Fruit fly (Drosophila melanogaster) whole organism, wandering third instar larva: Measurements from ENCODE around the gene ver.
A peak's percentile ranks its signal among the peaks of the same experiment; 100 is the strongest.

Experiments used
- Abd-B ChIP-seq: fragments of >200 bp; optimal IDR thresholded peaks from 2 replicates; lab custom pipeline; 2017; ENCODE audit warnings: missing biosample characterization, missing genetic modification characterization
- CG32264 ChIP-seq: fragments of 200-800 bp; sonication (Bioruptor generic); optimal IDR thresholded peaks from 2 replicates; lab custom pipeline; 2016; ENCODE audit warnings: missing biosample characterization, missing genetic modification characterization
- CG9705 ChIP-seq: fragments of 200-800 bp; sonication (Bioruptor generic); optimal IDR thresholded peaks from 2 replicates; lab custom pipeline; 2018; ENCODE audit warnings: missing biosample characterization, mild to moderate bottlenecking, missing genetic modification characterization
- CrebA ChIP-seq: fragments of 200-800 bp; sonication (Bioruptor generic); optimal IDR thresholded peaks from 2 replicates; lab custom pipeline; 2016; ENCODE audit warnings: missing biosample characterization, mild to moderate bottlenecking, missing genetic modification characterization, borderline replicate concordance
- Dfd ChIP-seq: fragments of >200 bp; optimal IDR thresholded peaks from 2 replicates; lab custom pipeline; 2017; ENCODE audit warnings: missing biosample characterization, missing genetic modification characterization
- Dif ChIP-seq: fragments of 200-275, 200-300 bp; sonication (Bioruptor generic); optimal IDR thresholded peaks from 2 replicates; lab custom pipeline; 2018; ENCODE audit warnings: missing biosample characterization, missing genetic modification characterization; ENCODE audit not compliant: partially characterized antibody
- GATAd ChIP-seq: sonication (Bioruptor generic); optimal IDR thresholded peaks from 2 replicates; lab custom pipeline; 2016; ENCODE audit warnings: missing biosample characterization, missing genetic modification characterization
- HLH106 ChIP-seq: fragments of 200-800 bp; optimal IDR thresholded peaks from 3 replicates; lab custom pipeline; 2019; ENCODE audit warnings: missing biosample characterization, mild to moderate bottlenecking, missing genetic modification characterization, moderate library complexity
- Hnf4 ChIP-seq: fragments of 200-800 bp; sonication (Bioruptor generic); optimal IDR thresholded peaks from 2 replicates; lab custom pipeline; 2016; ENCODE audit warnings: missing biosample characterization, mild to moderate bottlenecking, missing genetic modification characterization
- Hr78 ChIP-seq: fragments of >200 bp; optimal IDR thresholded peaks from 2 replicates; lab custom pipeline; 2017; ENCODE audit warnings: missing biosample characterization, missing genetic modification characterization
- Hr83 ChIP-seq: fragments of 200-300 bp; sonication (Bioruptor generic); optimal IDR thresholded peaks from 2 replicates; lab custom pipeline; 2016; ENCODE audit warnings: missing biosample characterization, mild to moderate bottlenecking, missing genetic modification characterization, moderate library complexity; ENCODE audit not compliant: poor library complexity, severe bottlenecking
- Jra ChIP-seq: sonication (Bioruptor generic); optimal IDR thresholded peaks from 2 replicates; lab custom pipeline; 2016; ENCODE audit warnings: missing biosample characterization, missing genetic modification characterization
- Mio ChIP-seq: sonication (Bioruptor generic); optimal IDR thresholded peaks from 2 replicates; lab custom pipeline; 2016; ENCODE audit warnings: missing biosample characterization, missing genetic modification characterization
- Myc ChIP-seq: fragments of >200 bp; optimal IDR thresholded peaks from 2 replicates; lab custom pipeline; 2017
- N ChIP-seq: fragments of >200 bp; optimal IDR thresholded peaks from 2 replicates; lab custom pipeline; 2018; ENCODE audit warnings: missing biosample characterization, missing external identifiers, missing genetic modification characterization
- OdsH ChIP-seq: fragments of 200-800 bp; sonication (Bioruptor generic); optimal IDR thresholded peaks from 2 replicates; lab custom pipeline; 2016; ENCODE audit warnings: missing biosample characterization, mild to moderate bottlenecking, missing genetic modification characterization
- Rel ChIP-seq, 2 experiments: fragments of 200-800 bp; sonication (Bioruptor generic) in 1 of 2; optimal IDR thresholded peaks; 2 replicates in 1 of 2; 3 replicates in 1 of 2; lab custom pipeline; 2016 to 2019; ENCODE audit warnings: mild to moderate bottlenecking in 2 of 2, missing biosample characterization in 2 of 2, missing genetic modification characterization in 2 of 2, moderate library complexity in 1 of 2
- Sp1 ChIP-seq: fragments of 200-800 bp; sonication (Bioruptor generic); optimal IDR thresholded peaks from 3 replicates; lab custom pipeline; 2019; ENCODE audit warnings: missing biosample characterization, mild to moderate bottlenecking, missing genetic modification characterization, moderate library complexity
- Vsx2 ChIP-seq: fragments of 200-300, 225-300 bp; sonication (Bioruptor generic); optimal IDR thresholded peaks from 2 replicates; lab custom pipeline; 2018; ENCODE audit warnings: missing biosample characterization, missing genetic modification characterization; ENCODE audit not compliant: partially characterized antibody
- br ChIP-seq: fragments of 200-800 bp; sonication (Bioruptor generic); optimal IDR thresholded peaks from 2 replicates; lab custom pipeline; 2016; ENCODE audit warnings: missing biosample characterization, missing genetic modification characterization
- brk ChIP-seq: fragments of 200-800 bp; sonication (Bioruptor generic); optimal IDR thresholded peaks from 2 replicates; lab custom pipeline; 2016; ENCODE audit warnings: missing biosample characterization, mild to moderate bottlenecking, missing genetic modification characterization
- dl ChIP-seq, 2 experiments: fragments of 175-275, 200-275 bp in 1 of 2; fragments of 200-275 bp in 1 of 2; sonication (Bioruptor generic); optimal IDR thresholded peaks; lab custom pipeline; 2018; ENCODE audit warnings: mild to moderate bottlenecking in 2 of 2, missing biosample characterization in 2 of 2, missing genetic modification characterization in 2 of 2, moderate library complexity in 2 of 2; ENCODE audit not compliant: partially characterized antibody in 2 of 2, insufficient read depth in 1 of 2
- dmrt93B ChIP-seq: fragments of 200-800 bp; sonication (Bioruptor generic); optimal IDR thresholded peaks from 2 replicates; lab custom pipeline; 2018; ENCODE audit warnings: missing biosample characterization, mild to moderate bottlenecking, missing genetic modification characterization
- dsf ChIP-seq: sonication (Bioruptor generic); optimal IDR thresholded peaks from 2 replicates; lab custom pipeline; 2016; ENCODE audit warnings: missing biosample characterization, missing genetic modification characterization, borderline replicate concordance
- ey ChIP-seq: fragments of 200-800 bp; sonication (Bioruptor generic); optimal IDR thresholded peaks from 2 replicates; lab custom pipeline; 2016; ENCODE audit warnings: missing biosample characterization, missing genetic modification characterization
- foxo ChIP-seq, 2 experiments: fragments of 200-800 bp; sonication (Bioruptor generic); optimal IDR thresholded peaks; 2 replicates in 1 of 2; 3 replicates in 1 of 2; lab custom pipeline; 2016 to 2017; ENCODE audit warnings: missing biosample characterization in 2 of 2, missing genetic modification characterization in 2 of 2
- fru ChIP-seq: fragments of 200-800 bp; sonication (Bioruptor generic); optimal IDR thresholded peaks from 3 replicates; lab custom pipeline; 2016; ENCODE audit warnings: missing biosample characterization, mild to moderate bottlenecking, missing genetic modification characterization
- h ChIP-seq: fragments of 200-800 bp; sonication (Bioruptor generic); optimal IDR thresholded peaks from 3 replicates; lab custom pipeline; 2016; ENCODE audit warnings: missing biosample characterization, mild to moderate bottlenecking, missing genetic modification characterization
- jim ChIP-seq: fragments of 175-275, 200-325 bp; sonication (Bioruptor generic); optimal IDR thresholded peaks from 2 replicates; lab custom pipeline; 2016; ENCODE audit warnings: missing biosample characterization, mild to moderate bottlenecking, missing genetic modification characterization
- lola ChIP-seq: fragments of >200 bp; optimal IDR thresholded peaks from 2 replicates; lab custom pipeline; 2017; ENCODE audit warnings: missing biosample characterization, missing genetic modification characterization
- pan ChIP-seq: fragments of >200 bp; optimal IDR thresholded peaks from 2 replicates; lab custom pipeline; 2017
- psq ChIP-seq: fragments of 200-800 bp; sonication (Bioruptor generic); optimal IDR thresholded peaks from 3 replicates; lab custom pipeline; 2017; ENCODE audit warnings: missing biosample characterization, mild to moderate bottlenecking, missing genetic modification characterization, moderate library complexity
- rgr ChIP-seq: fragments of 200-800 bp; sonication (Bioruptor generic); optimal IDR thresholded peaks from 3 replicates; lab custom pipeline; 2016; ENCODE audit warnings: missing biosample characterization, mild to moderate bottlenecking, missing genetic modification characterization
- sage ChIP-seq: fragments of 200-800 bp; sonication (Bioruptor generic); optimal IDR thresholded peaks from 2 replicates; lab custom pipeline; 2016; ENCODE audit warnings: missing biosample characterization, mild to moderate bottlenecking, missing genetic modification characterization
- sv ChIP-seq: fragments of 200-800 bp; sonication (Bioruptor generic); optimal IDR thresholded peaks from 3 replicates; lab custom pipeline; 2016; ENCODE audit warnings: missing biosample characterization, missing genetic modification characterization
- tai ChIP-seq: sonication (Bioruptor generic); optimal IDR thresholded peaks from 2 replicates; lab custom pipeline; 2016; ENCODE audit warnings: missing biosample characterization, missing genetic modification characterization
- usp ChIP-seq: fragments of >200 bp; optimal IDR thresholded peaks from 2 replicates; lab custom pipeline; 2017; ENCODE audit warnings: missing biosample characterization, missing genetic modification characterization
- woc ChIP-seq: sonication (Bioruptor generic); optimal IDR thresholded peaks from 2 replicates; lab custom pipeline; 2016; ENCODE audit warnings: missing biosample characterization, mild to moderate bottlenecking, missing genetic modification characterization

Gene ver

DNA sequence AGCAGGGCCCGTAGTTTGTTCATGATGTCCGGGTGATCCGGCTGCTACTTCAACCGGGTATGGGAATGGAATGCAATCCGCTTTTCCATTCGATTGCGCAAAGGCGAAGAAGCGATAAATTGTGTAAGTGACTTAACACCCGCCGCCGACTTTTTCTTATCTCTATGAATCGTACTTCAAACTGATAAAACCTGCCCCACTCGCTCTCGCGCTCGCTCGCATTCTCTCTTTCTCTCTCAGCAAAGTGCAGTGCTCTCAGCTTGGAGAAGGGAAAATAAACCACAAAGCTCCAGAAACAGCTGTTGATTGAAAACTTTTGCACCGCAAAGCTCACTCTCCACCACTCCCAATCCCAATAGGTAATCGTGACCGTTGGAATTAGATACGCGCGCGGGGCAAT is 33.8 kb upstream of the ver start:
- TF ChIP-seq lola (no peak), Myc (lab: Kevin White, UChicago) (no peak), br (GFP tag; lab: Kevin White, UChicago) (no peak), Vsx2 (peak; percentile 80), Sp1 (GFP tag; lab: Kevin White, UChicago) (no peak), N (GFP tag; lab: Kevin White, UChicago) (no peak), Dif (peak; percentile 96), sv (no peak), sage (no peak), h (GFP tag; lab: Kevin White, UChicago) (no peak), Hr78 (no peak), Abd-B (GFP tag; lab: Kevin White, UChicago) (no peak), rgr (GFP tag; lab: Kevin White, UChicago) (no peak), Hr83 (GFP tag; lab: Kevin White, UChicago) (peak; percentile 61), tai (GFP tag; lab: Kevin White, UChicago) (no peak), CrebA (GFP tag; lab: Kevin White, UChicago) (peak; percentile 51), fru (no peak), foxo (GFP tag; optimal IDR thresholded peaks at IDR 0.05; lab: Kevin White, UChicago) (no peak), Jra (GFP tag; lab: Kevin White, UChicago) (no peak), usp (GFP tag; lab: Kevin White, UChicago) (no peak), Mio (GFP tag; lab: Kevin White, UChicago) (no peak), brk (no peak), CG9705 (GFP tag; lab: Kevin White, UChicago) (no peak), jim (no peak), GATAd (no peak), OdsH (GFP tag; lab: Kevin White, UChicago) (no peak), CG32264 (GFP tag; lab: Kevin White, UChicago) (no peak), dmrt93B (GFP tag; lab: Kevin White, UChicago) (no peak), dsf (GFP tag; lab: Kevin White, UChicago) (no peak), woc (GFP tag; lab: Kevin White, UChicago) (no peak), Hnf4 (GFP tag; lab: Kevin White, UChicago) (no peak), psq (GFP tag; lab: Kevin White, UChicago) (no peak), pan (lab: Kevin White, UChicago) (no peak), dl (GFP tag; optimal IDR thresholded peaks at IDR 0.05; lab: Kevin White, UChicago; ENCODE audit: insufficient read depth in 1 of 2, partially characterized antibody in 2 of 2) (peak; percentile 83 to 93), HLH106 (no peak), Rel (GFP tag; optimal IDR thresholded peaks at IDR 0.05; lab: Kevin White, UChicago) (peak; percentile 50), Rel (tag; optimal IDR thresholded peaks at IDR 0.05; lab: Kevin White, UChicago) (no peak), ey (GFP tag; lab: Kevin White, UChicago) (no peak), Dfd (no peak)

DNA sequence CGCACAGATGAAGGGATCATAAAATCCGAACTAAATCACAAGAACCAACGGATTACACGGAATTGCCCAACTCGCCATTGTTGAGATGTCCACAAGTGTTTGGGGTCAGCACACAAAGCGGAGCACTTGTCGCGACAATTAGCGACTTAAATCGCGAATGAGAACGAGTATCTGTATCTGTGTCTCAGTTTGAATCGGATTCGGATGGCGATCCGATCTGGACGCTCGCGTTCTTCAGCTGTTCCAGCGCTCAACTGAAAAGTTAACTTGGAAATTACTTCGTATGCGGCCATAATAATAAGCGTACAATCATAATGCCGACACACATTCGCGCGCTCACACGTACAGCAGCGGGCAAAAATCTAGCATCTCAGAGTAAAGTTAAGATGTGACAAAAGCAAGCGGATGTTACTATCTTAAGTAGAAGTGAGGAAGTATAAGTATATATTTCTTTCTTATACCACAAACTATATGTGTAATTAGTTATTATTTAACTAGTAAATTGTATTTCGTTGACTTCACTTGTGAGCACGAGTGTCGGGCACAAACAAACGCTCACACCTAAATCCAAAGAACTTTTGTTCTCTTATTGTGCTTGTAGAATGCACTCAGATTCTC is 33.3 kb upstream of the ver start, which contains the start of gene CG10660:
TSS of gene CG10660 (minus strand) at position 259 of the 618 bp plus-strand sequence.
- TF ChIP-seq Myc (lab: Kevin White, UChicago), result no peak
- TF ChIP-seq GATAd, result peak; percentile 37
- peak; percentile 81 for TF ChIP-seq tai (GFP tag; lab: Kevin White, UChicago)
- no peak for TF ChIP-seq Hr78
- peak; percentile 3 for TF ChIP-seq Dif
- TF ChIP-seq Rel (GFP tag; optimal IDR thresholded peaks at IDR 0.05; lab: Kevin White, UChicago), result peak; percentile 61
- TF ChIP-seq Rel (tag; optimal IDR thresholded peaks at IDR 0.05; lab: Kevin White, UChicago), result peak; percentile 18
- TF ChIP-seq Abd-B (GFP tag; lab: Kevin White, UChicago), result no peak
- TF ChIP-seq psq (GFP tag; lab: Kevin White, UChicago), result peak; percentile 87
- peak; percentile 52 for TF ChIP-seq dmrt93B (GFP tag; lab: Kevin White, UChicago)
- peak; percentile 77 for TF ChIP-seq HLH106
- no peak for TF ChIP-seq N (GFP tag; lab: Kevin White, UChicago)
- no peak for TF ChIP-seq lola
- peak; percentile 84 for TF ChIP-seq woc (GFP tag; lab: Kevin White, UChicago)
- peak; percentile 90 for TF ChIP-seq CG32264 (GFP tag; lab: Kevin White, UChicago)
- peak; percentile 90 for TF ChIP-seq sage
- peak; percentile 95 for TF ChIP-seq fru
- peak; percentile 93 for TF ChIP-seq ey (GFP tag; lab: Kevin White, UChicago)
- TF ChIP-seq Hnf4 (GFP tag; lab: Kevin White, UChicago), result peak; percentile 83
- peak; percentile 91 for TF ChIP-seq brk
- no peak for TF ChIP-seq CrebA (GFP tag; lab: Kevin White, UChicago)
- TF ChIP-seq foxo (GFP tag; optimal IDR thresholded peaks at IDR 0.05; lab: Kevin White, UChicago), result peak; percentile 80 to 95
- TF ChIP-seq CG9705 (GFP tag; lab: Kevin White, UChicago), result peak; percentile 43
- TF ChIP-seq jim, result no peak
- peak; percentile 95 for TF ChIP-seq OdsH (GFP tag; lab: Kevin White, UChicago)
- peak; percentile 59 for TF ChIP-seq Jra (GFP tag; lab: Kevin White, UChicago)
- TF ChIP-seq br (GFP tag; lab: Kevin White, UChicago), result peak; percentile 92
- peak; percentile 35 for TF ChIP-seq Hr83 (GFP tag; lab: Kevin White, UChicago)
- TF ChIP-seq sv, result peak; percentile 82
- TF ChIP-seq dl (GFP tag; optimal IDR thresholded peaks at IDR 0.05; lab: Kevin White, UChicago; ENCODE audit: insufficient read depth in 1 of 2, partially characterized antibody in 2 of 2), result no peak
- peak; percentile 88 for TF ChIP-seq Sp1 (GFP tag; lab: Kevin White, UChicago)
- TF ChIP-seq Dfd, result no peak
- TF ChIP-seq Vsx2, result no peak
- TF ChIP-seq pan (lab: Kevin White, UChicago), result no peak
- TF ChIP-seq usp (GFP tag; lab: Kevin White, UChicago), result no peak
- TF ChIP-seq dsf (GFP tag; lab: Kevin White, UChicago), result peak; percentile 64
- peak; percentile 75 for TF ChIP-seq Mio (GFP tag; lab: Kevin White, UChicago)
- peak; percentile 94 for TF ChIP-seq h (GFP tag; lab: Kevin White, UChicago)
- peak; percentile 97 for TF ChIP-seq rgr (GFP tag; lab: Kevin White, UChicago)
